Worm (Caenorhabditis elegans): Measurements from ENCODE around the gene K08B12.1.

ce11 chrV:6239855-6240254 lies 19.3 kb upstream of the K08B12.1 start:
- TF ChIP-seq ceh-30 (tag; optimal IDR thresholded peaks at IDR 0.05) (no peak), T23F11.4 (GFP tag; optimal IDR thresholded peaks at IDR 0.05) (no peak), che-1 (tag; optimal IDR thresholded peaks at IDR 0.05) (no peak), ama-1 (optimal IDR thresholded peaks at IDR 0.05) (no peak), Y22D7AL.16 (tag; optimal IDR thresholded peaks at IDR 0.05) (no peak), nhr-11 (tag; optimal IDR thresholded peaks at IDR 0.05) (no peak), ceh-9 (tag; optimal IDR thresholded peaks at IDR 0.05) (no peak), pha-4 (tag; optimal IDR thresholded peaks at IDR 0.05) (no peak), fkh-10 (GFP tag; optimal IDR thresholded peaks at IDR 0.05) (no peak), pha-2 (tag; optimal IDR thresholded peaks at IDR 0.05) (no peak), dmd-4 (tag; optimal IDR thresholded peaks at IDR 0.05; ENCODE audit: borderline replicate concordance) (no peak), syd-9 (tag; optimal IDR thresholded peaks at IDR 0.05) (no peak), lin-11 (tag; optimal IDR thresholded peaks at IDR 0.05) (no peak)
